Fruit fly (Drosophila melanogaster) whole organism, prepupa: Measurements from ENCODE around the gene CG7304.

Source experiments
- Blimp-1 ChIP-seq: fragments of 200-800 bp; sonication (Bioruptor generic); optimal IDR thresholded peaks from 3 replicates; lab custom pipeline; 2017; ENCODE audit warnings: missing biosample characterization, missing genetic modification characterization, mild to moderate bottlenecking, moderate library complexity, missing genetic modification reagents
- CG10631 ChIP-seq: fragments of 200-800 bp; sonication (Bioruptor generic); optimal IDR thresholded peaks from 2 replicates; lab custom pipeline; 2016; ENCODE audit warnings: missing biosample characterization, missing genetic modification characterization
- CG11902 ChIP-seq: fragments of 200-800 bp; sonication (Bioruptor generic); optimal IDR thresholded peaks from 3 replicates; lab custom pipeline; 2016; ENCODE audit warnings: missing biosample characterization, missing genetic modification characterization
- CG15336 ChIP-seq: fragments of 200-800 bp; sonication (Bioruptor generic); IDR thresholded peaks from 2 replicates; pipeline ENCODE4 v1.3.6; 2022; ENCODE audit warnings: missing biosample characterization, missing genetic modification characterization
- CG1621 ChIP-seq: fragments of 200-800 bp; sonication (Bioruptor generic); optimal IDR thresholded peaks from 3 replicates; lab custom pipeline; 2018; ENCODE audit warnings: missing biosample characterization, mild to moderate bottlenecking, missing genetic modification characterization
- CG31627 ChIP-seq: fragments of 200-800 bp; sonication (Bioruptor generic); optimal IDR thresholded peaks from 3 replicates; lab custom pipeline; 2016; ENCODE audit warnings: missing biosample characterization, missing genetic modification characterization
- CG6808 ChIP-seq: fragments of 200-800 bp; sonication (Bioruptor generic); optimal IDR thresholded peaks from 3 replicates; lab custom pipeline; 2017; ENCODE audit warnings: missing biosample characterization, missing genetic modification characterization, mild to moderate bottlenecking, moderate library complexity, missing genetic modification reagents
- CG7368 ChIP-seq: fragments of 200-800 bp; sonication (Bioruptor generic); optimal IDR thresholded peaks from 3 replicates; lab custom pipeline; 2016; ENCODE audit warnings: missing biosample characterization, missing genetic modification characterization
- CG8119 ChIP-seq: fragments of 200-800 bp; sonication (Bioruptor generic); IDR thresholded peaks from 3 replicates; pipeline ENCODE4 v1.3.6; 2022; ENCODE audit warnings: missing biosample characterization, missing genetic modification characterization
- CG8632 ChIP-seq: fragments of 200-800 bp; sonication (Bioruptor generic); optimal IDR thresholded peaks from 3 replicates; lab custom pipeline; 2016; ENCODE audit warnings: missing biosample characterization, missing genetic modification characterization
- Eip75B ChIP-seq: fragments of 200-800 bp; sonication (Bioruptor generic); optimal IDR thresholded peaks from 3 replicates; lab custom pipeline; 2016; ENCODE audit warnings: missing biosample characterization, missing genetic modification characterization
- Eip78C ChIP-seq: fragments of 200-800 bp; sonication (Bioruptor generic); peaks from one replicate; lab custom pipeline; 2016; ENCODE audit warnings: missing biosample characterization, missing genetic modification characterization
- Eip93F ChIP-seq: fragments of 200-800 bp; sonication (Bioruptor generic); optimal IDR thresholded peaks from 2 replicates; lab custom pipeline; 2016; ENCODE audit warnings: missing biosample characterization, mild to moderate bottlenecking, missing genetic modification characterization
- Hr38 ChIP-seq: sonication (Bioruptor generic); optimal IDR thresholded peaks from 2 replicates; lab custom pipeline; 2016; ENCODE audit warnings: missing biosample characterization, missing genetic modification characterization
- Hr4 ChIP-seq: fragments of 200-800 bp; sonication (Bioruptor generic); optimal IDR thresholded peaks from 3 replicates; lab custom pipeline; 2016; ENCODE audit warnings: missing biosample characterization, missing genetic modification characterization
- Met ChIP-seq: fragments of 200-800 bp; sonication (Bioruptor generic); optimal IDR thresholded peaks from 3 replicates; lab custom pipeline; 2016; ENCODE audit warnings: missing biosample characterization, missing genetic modification characterization
- Smox ChIP-seq: fragments of 200-800 bp; sonication (Bioruptor generic); optimal IDR thresholded peaks from 3 replicates; lab custom pipeline; 2016; ENCODE audit warnings: missing biosample characterization, missing genetic modification characterization
- Sox15 ChIP-seq: fragments of 200-800 bp; sonication (Bioruptor generic); optimal IDR thresholded peaks from 3 replicates; lab custom pipeline; 2016; ENCODE audit warnings: missing biosample characterization, missing genetic modification characterization
- acj6 ChIP-seq: fragments of 200-800 bp; sonication (Bioruptor generic); optimal IDR thresholded peaks from 3 replicates; lab custom pipeline; 2016; ENCODE audit warnings: missing biosample characterization, missing genetic modification characterization
- dsx ChIP-seq: fragments of 200-800 bp; optimal IDR thresholded peaks from 3 replicates; lab custom pipeline; 2019; ENCODE audit warnings: missing biosample characterization, mild to moderate bottlenecking, missing genetic modification characterization, moderate library complexity; ENCODE audit not compliant: poor library complexity, severe bottlenecking
- eg ChIP-seq: fragments of 200-800 bp; sonication (Bioruptor generic); IDR thresholded peaks from 3 replicates; pipeline ENCODE4 v1.3.6; 2022; ENCODE audit warnings: missing biosample characterization, missing genetic modification characterization
- esn ChIP-seq: fragments of 200-800 bp; sonication (Bioruptor generic); optimal IDR thresholded peaks from 2 replicates; lab custom pipeline; 2016; ENCODE audit warnings: missing biosample characterization, mild to moderate bottlenecking, missing genetic modification characterization, moderate library complexity
- fd59A ChIP-seq: fragments of 200-800 bp; sonication (Bioruptor generic); optimal IDR thresholded peaks from 2 replicates; lab custom pipeline; 2017; ENCODE audit warnings: missing biosample characterization, mild to moderate bottlenecking, missing genetic modification characterization, missing genetic modification reagents
- fd85E ChIP-seq: fragments of 200-800 bp; sonication (Bioruptor generic); optimal IDR thresholded peaks from 3 replicates; lab custom pipeline; 2016; ENCODE audit warnings: missing biosample characterization, missing genetic modification characterization
- fkh ChIP-seq: fragments of 200-800 bp; sonication (Bioruptor generic); optimal IDR thresholded peaks from 3 replicates; lab custom pipeline; 2017; ENCODE audit warnings: missing biosample characterization, mild to moderate bottlenecking, missing genetic modification characterization, moderate library complexity
- lz ChIP-seq: fragments of 200-800 bp; sonication (Bioruptor generic); optimal IDR thresholded peaks from 3 replicates; lab custom pipeline; 2016; ENCODE audit warnings: missing biosample characterization, missing genetic modification characterization
- pdm3 ChIP-seq: fragments of 200-800 bp; sonication (Bioruptor generic); optimal IDR thresholded peaks from 3 replicates; lab custom pipeline; 2016; ENCODE audit warnings: missing biosample characterization, missing genetic modification characterization
- salr ChIP-seq, 2 experiments: fragments of 200-800 bp; sonication (Bioruptor generic); optimal IDR thresholded peaks; 3 replicates each; lab custom pipeline; 2016 to 2018; ENCODE audit warnings: missing biosample characterization in 2 of 2, missing genetic modification characterization in 2 of 2, mild to moderate bottlenecking in 1 of 2
- spab ChIP-seq: fragments of 200-800 bp; sonication (Bioruptor generic); optimal IDR thresholded peaks from 2 replicates; lab custom pipeline; 2017; ENCODE audit warnings: missing biosample characterization, mild to moderate bottlenecking, missing genetic modification characterization, missing genetic modification reagents
- svp ChIP-seq: fragments of 200-800 bp; sonication (Bioruptor generic); peaks from one replicate; lab custom pipeline; 2016; ENCODE audit warnings: missing biosample characterization, missing genetic modification characterization
- topi ChIP-seq: fragments of 200-800 bp; sonication (Bioruptor generic); optimal IDR thresholded peaks from 3 replicates; lab custom pipeline; 2016; ENCODE audit warnings: missing biosample characterization, missing genetic modification characterization
- vri ChIP-seq: fragments of 200-800 bp; sonication (Bioruptor generic); optimal IDR thresholded peaks from 3 replicates; lab custom pipeline; 2016; ENCODE audit warnings: missing biosample characterization, mild to moderate bottlenecking, missing genetic modification characterization

The CG7304 gene

dm6 chr3L:15641590-15642019 lies 37.9 kb upstream of the CG7304 start (continued):
- TF ChIP-seq eg (GFP tag; lab: Robert Waterston, UW) = no peak
- TF ChIP-seq svp (GFP tag; lab: Kevin White, UChicago) = peak; percentile 73
- TF ChIP-seq salr (GFP tag; optimal IDR thresholded peaks at IDR 0.05; lab: Kevin White, UChicago) = peak in 1 of 2 experiments; percentile 20
- TF ChIP-seq acj6 (GFP tag; lab: Kevin White, UChicago) = peak; percentile 31
- peak; percentile 75 for TF ChIP-seq Eip78C (GFP tag; lab: Kevin White, UChicago)
- peak; percentile 31 for TF ChIP-seq CG11902 (GFP tag; lab: Kevin White, UChicago)
- TF ChIP-seq Hr4 (GFP tag; lab: Kevin White, UChicago) = no peak
- peak; percentile 65 for TF ChIP-seq Met (GFP tag; lab: Kevin White, UChicago)
- peak; percentile 27 for TF ChIP-seq lz (GFP tag; lab: Kevin White, UChicago)

dm6 chr3L:15646182-15646581 lies 33.3 kb upstream of the CG7304 start:
- TF ChIP-seq CG1621 (tag; lab: Kevin White, UChicago) (no peak), CG6808 (GFP tag; lab: Kevin White, UChicago) (no peak), Hr4 (GFP tag; lab: Kevin White, UChicago) (peak; percentile 3), Hr38 (GFP tag; lab: Kevin White, UChicago) (no peak), CG8119 (GFP tag; lab: Robert Waterston, UW) (0 out of 3 replicates have a peak, but pooled peaks have one; percentile 14), Eip78C (GFP tag; lab: Kevin White, UChicago) (peak; percentile 24), dsx (no peak), CG31627 (GFP tag; lab: Kevin White, UChicago) (no peak), fd59A (no peak), Sox15 (GFP tag; lab: Kevin White, UChicago) (no peak), fd85E (no peak), svp (GFP tag; lab: Kevin White, UChicago) (peak; percentile 34)
- TF ChIP-seq, all 60 proteins: peak for 4

dm6 chr3L:15647712-15648621 lies 31.6 kb upstream of the CG7304 start, which contains the start of the genes comm3 and CG43083:
TSS of gene comm3 (minus strand) at chr3L:15647762.
TSS of gene CG43083 (plus strand) at chr3L:15648571.
- peak; percentile 53 for TF ChIP-seq Eip78C (GFP tag; lab: Kevin White, UChicago)
- no peak for TF ChIP-seq salr (GFP tag; optimal IDR thresholded peaks at IDR 0.05; lab: Kevin White, UChicago)
- peak; percentile 73 for TF ChIP-seq fkh
- TF ChIP-seq eg (GFP tag; lab: Robert Waterston, UW) = no peak
- TF ChIP-seq, all 60 proteins: peak for 2

dm6 chr3L:15649561-15649960 lies 30.0 kb upstream of the CG7304 start, which contains the start of the genes Eig71Ea and Eig71Eb:
TSS of gene Eig71Ea (minus strand) at chr3L:15649661.
TSS of gene Eig71Eb (plus strand) at chr3L:15649936.
- TF ChIP-seq Eip93F (GFP tag; lab: Kevin White, UChicago) = no peak
- no peak for TF ChIP-seq Blimp-1 (GFP tag; lab: Kevin White, UChicago)
- TF ChIP-seq CG15336 (GFP tag; lab: Robert Waterston, UW) = no peak
- TF ChIP-seq Smox (GFP tag; lab: Kevin White, UChicago) = no peak
- TF ChIP-seq fkh = no peak
- TF ChIP-seq CG6808 (GFP tag; lab: Kevin White, UChicago) = no peak
- TF ChIP-seq CG7368 = no peak
- no peak for TF ChIP-seq spab (GFP tag; lab: Kevin White, UChicago)
- TF ChIP-seq acj6 (GFP tag; lab: Kevin White, UChicago) = no peak
- no peak for TF ChIP-seq vri (GFP tag; lab: Kevin White, UChicago)
- TF ChIP-seq esn (GFP tag; lab: Kevin White, UChicago) = no peak
- TF ChIP-seq CG10631 = no peak
- TF ChIP-seq CG8632 (GFP tag; lab: Kevin White, UChicago) = no peak
- TF ChIP-seq lz (GFP tag; lab: Kevin White, UChicago) = no peak
- no peak for TF ChIP-seq Eip75B (GFP tag; lab: Kevin White, UChicago)
- TF ChIP-seq topi = no peak
- no peak for TF ChIP-seq pdm3 (GFP tag; lab: Kevin White, UChicago)
